Fruit fly (Drosophila melanogaster): ENCODE data around the gene CG6216.

DNA sequence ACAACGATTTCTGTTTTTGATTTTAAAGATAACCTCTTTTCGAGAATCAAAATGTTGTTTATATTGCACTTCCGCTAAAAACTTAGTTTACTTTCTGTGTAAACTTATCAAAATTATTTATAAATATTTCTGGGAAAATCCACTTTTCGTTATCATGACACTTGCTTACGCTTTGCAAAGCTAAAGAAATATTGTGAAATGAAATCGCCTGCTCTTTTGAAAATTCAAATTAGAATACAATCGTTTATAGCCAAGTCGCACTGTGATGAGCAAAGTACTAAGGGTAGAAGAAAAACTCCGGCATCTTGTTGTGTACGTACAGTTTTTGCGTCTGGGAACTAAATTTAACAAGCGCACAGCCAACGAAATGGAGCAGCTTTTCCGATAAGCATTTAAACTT is 26.1 kb downstream of the CG6216 start:
- no peak for TF ChIP-seq CG7101 (tag; optimal IDR thresholded peaks at IDR 0.05)
- no peak for TF ChIP-seq cic (GFP tag; optimal IDR thresholded peaks at IDR 0.05)
- no peak for TF ChIP-seq pad (GFP tag; optimal IDR thresholded peaks at IDR 0.05)
- no peak for TF ChIP-seq CG33017 (tag; optimal IDR thresholded peaks at IDR 0.05)
- TF ChIP-seq bab1 (GFP tag; optimal IDR thresholded peaks at IDR 0.05): no peak

All from whole organism, adult.